Worm (Caenorhabditis elegans): ENCODE data around the gene droe-4.
A peak's percentile ranks its signal among the peaks of the same experiment; 100 is the strongest.

The droe-4 gene

DNA sequence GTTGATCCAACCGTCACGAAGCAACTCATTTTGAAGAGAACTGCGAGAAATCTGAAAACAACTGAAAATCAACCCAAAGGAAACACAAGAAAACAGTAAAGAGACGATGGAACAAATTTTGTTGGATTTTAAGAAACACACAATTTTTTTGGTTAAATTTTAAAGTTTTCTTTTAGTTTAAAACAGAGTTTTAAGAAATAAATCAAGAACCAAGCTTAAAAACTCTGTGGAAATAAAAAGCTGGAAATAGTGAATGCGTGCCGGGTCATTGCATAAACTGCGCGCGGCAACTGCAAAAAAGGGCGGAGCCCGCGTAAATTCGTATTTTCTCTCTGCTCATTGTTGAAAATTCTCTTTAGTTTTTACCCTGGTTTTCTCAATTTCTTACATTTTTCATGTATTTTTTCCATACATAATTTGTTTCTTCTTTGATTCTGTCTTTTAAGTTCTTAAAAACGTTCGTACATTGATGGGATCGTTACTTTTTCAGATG, 30.5 kb upstream of the droe-4 start, which contains the start of the genes algn-13 and R10D12.13:
Gene algn-13 (minus strand): TSS at position 51 of the 493 bp plus-strand sequence.
Gene R10D12.13 (plus strand): TSS at position 491 of the 493 bp plus-strand sequence.
- peak; percentile 70 for TF ChIP-seq dpl-1 (GFP tag; optimal IDR thresholded peaks at IDR 0.05)
- peak; percentile 19 for TF ChIP-seq nhr-28 (tag; optimal IDR thresholded peaks at IDR 0.05)
- TF ChIP-seq ztf-11 (tag; optimal IDR thresholded peaks at IDR 0.05), result no peak
- peak; percentile 93 for TF ChIP-seq mes-2 (tag; optimal IDR thresholded peaks at IDR 0.05; ENCODE audit: poor library complexity, severe bottlenecking)
- TF ChIP-seq lin-38 (GFP tag; IDR thresholded peaks at IDR 0.05), result peak; percentile 82
- TF ChIP-seq ceh-62 (tag; optimal IDR thresholded peaks at IDR 0.05), result no peak
- TF ChIP-seq D1046.2 (GFP tag; IDR thresholded peaks at IDR 0.05), result no peak
- TF ChIP-seq hif-1 (tag; optimal IDR thresholded peaks at IDR 0.05), result peak in 1 of 2 experiments; percentile 10
- TF ChIP-seq ztf-7 (tag; optimal IDR thresholded peaks at IDR 0.05), result no peak
- no peak for TF ChIP-seq skn-1 (tag; optimal IDR thresholded peaks at IDR 0.05)
- TF ChIP-seq duxl-1 (tag; optimal IDR thresholded peaks at IDR 0.05; ENCODE audit: poor library complexity), result peak; percentile 54
- no peak for TF ChIP-seq ceh-20 (GFP tag; IDR thresholded peaks at IDR 0.05)
- peak; percentile 7 for TF ChIP-seq lin-13 (GFP tag; optimal IDR thresholded peaks at IDR 0.05)
- peak; percentile 5 for TF ChIP-seq ces-1 (GFP tag; optimal IDR thresholded peaks at IDR 0.05)
- TF ChIP-seq cey-2 (tag; optimal IDR thresholded peaks at IDR 0.05; ENCODE audit: borderline replicate concordance, insufficient read depth), result no peak
- TF ChIP-seq zfp-3 (GFP tag; conservative IDR thresholded peaks at IDR 0.05), result no peak
- TF ChIP-seq hlh-11 (tag; optimal IDR thresholded peaks at IDR 0.05), result peak; percentile 55
- no peak for TF ChIP-seq egl-27 (tag; optimal IDR thresholded peaks at IDR 0.05)
- peak; percentile 58; the same call in 1 of the 2 replicates for TF ChIP-seq T26A8.4 (GFP tag; IDR thresholded peaks at IDR 0.05)
- TF ChIP-seq nhr-102 (tag; optimal IDR thresholded peaks at IDR 0.05), result peak; percentile 19
- no peak for TF ChIP-seq daf-16 (GFP tag; optimal IDR thresholded peaks at IDR 0.05)
- TF ChIP-seq daf-16 (tag; optimal IDR thresholded peaks at IDR 0.05), result peak; percentile 27
- TF ChIP-seq rbr-2 (tag; optimal IDR thresholded peaks at IDR 0.05), result peak; percentile 32
- peak; percentile 63 for TF ChIP-seq hmg-1.1 (GFP tag; IDR thresholded peaks at IDR 0.05)
- peak; percentile 56; the same call in 1 of the 2 replicates for TF ChIP-seq arid-1 (GFP tag; conservative IDR thresholded peaks at IDR 0.05)
- TF ChIP-seq spr-1 (tag; optimal IDR thresholded peaks at IDR 0.05), result peak; percentile 41
- TF ChIP-seq nhr-11 (tag; optimal IDR thresholded peaks at IDR 0.05), result peak; percentile 1
- TF ChIP-seq madf-9 (GFP tag; conservative IDR thresholded peaks at IDR 0.05), result no peak
- TF ChIP-seq Y48G9A.11 (GFP tag; IDR thresholded peaks at IDR 0.05), result 0 out of 2 replicates have a peak, but pooled peaks have one; percentile 32
- peak; percentile 72 for TF ChIP-seq unc-130 (GFP tag; optimal IDR thresholded peaks at IDR 0.05)
- no peak for TF ChIP-seq madf-5 (GFP tag; IDR thresholded peaks at IDR 0.05)
- peak; percentile 73; the same call in 1 of the 2 replicates for TF ChIP-seq pha-4 (GFP tag; IDR thresholded peaks at IDR 0.05)
- TF ChIP-seq pha-4 (tag; optimal IDR thresholded peaks at IDR 0.05), result no peak
- peak; percentile 43; the same call in 1 of the 2 replicates for TF ChIP-seq ctbp-1 (GFP tag; IDR thresholded peaks at IDR 0.05)
- no peak for TF ChIP-seq sdz-12 (GFP tag; optimal IDR thresholded peaks at IDR 0.05)
- no peak for TF ChIP-seq tra-1 (GFP tag; IDR thresholded peaks at IDR 0.05)
- no peak for TF ChIP-seq tag-97 (GFP tag; IDR thresholded peaks at IDR 0.05)
- peak; percentile 35 for TF ChIP-seq nhr-6 (tag; optimal IDR thresholded peaks at IDR 0.05)
- peak; percentile 61; the same call in 1 of the 2 replicates for TF ChIP-seq snpc-1.2 (GFP tag; IDR thresholded peaks at IDR 0.05)
- peak; percentile 81 for TF ChIP-seq aha-1 (tag)
- no peak for TF ChIP-seq jun-1 (tag; optimal IDR thresholded peaks at IDR 0.05)
- no peak for TF ChIP-seq nhr-25 (tag; optimal IDR thresholded peaks at IDR 0.05; ENCODE audit: borderline replicate concordance, insufficient read depth)
- TF ChIP-seq saeg-2 (GFP tag; IDR thresholded peaks at IDR 0.05), result no peak
- peak; percentile 61 for TF ChIP-seq dve-1 (tag; optimal IDR thresholded peaks at IDR 0.05; ENCODE audit: insufficient read depth)
- TF ChIP-seq mdt-29 (GFP tag; IDR thresholded peaks at IDR 0.05), result no peak
- no peak for TF ChIP-seq nhr-77 (tag; optimal IDR thresholded peaks at IDR 0.05)

Measured in whole organism, L4 larva.